Fruit fly (Drosophila melanogaster) Kc167 (cell line): ENCODE data around the gene mwh.
"Not testable (repeated sequence)": the region's sequence is repeated elsewhere in the genome, so short reads cannot be mapped to it uniquely, and the experiment has no call there.

Source experiments
- Myc ChIP-seq: fragments of >200 bp; optimal IDR thresholded peaks from 2 replicates; lab custom pipeline; 2017; ENCODE audit warnings: missing external identifiers
- Sin3A ChIP-seq: fragments of >200 bp; optimal IDR thresholded peaks from 2 replicates; lab custom pipeline; 2018; ENCODE audit warnings: missing external identifiers
- h ChIP-seq: fragments of >200 bp; optimal IDR thresholded peaks from 3 replicates; lab custom pipeline; 2018; ENCODE audit warnings: missing external identifiers
- insv ChIP-seq: fragments of >200 bp; optimal IDR thresholded peaks from 3 replicates; lab custom pipeline; 2018; ENCODE audit warnings: missing external identifiers
- psq ChIP-seq: fragments of >200 bp; optimal IDR thresholded peaks from 2 replicates; lab custom pipeline; 2017; ENCODE audit warnings: missing external identifiers
- ttk ChIP-seq: sonication (Bioruptor generic); optimal IDR thresholded peaks from 2 replicates; lab custom pipeline; 2017; ENCODE audit warnings: missing external identifiers

Gene mwh

DNA sequence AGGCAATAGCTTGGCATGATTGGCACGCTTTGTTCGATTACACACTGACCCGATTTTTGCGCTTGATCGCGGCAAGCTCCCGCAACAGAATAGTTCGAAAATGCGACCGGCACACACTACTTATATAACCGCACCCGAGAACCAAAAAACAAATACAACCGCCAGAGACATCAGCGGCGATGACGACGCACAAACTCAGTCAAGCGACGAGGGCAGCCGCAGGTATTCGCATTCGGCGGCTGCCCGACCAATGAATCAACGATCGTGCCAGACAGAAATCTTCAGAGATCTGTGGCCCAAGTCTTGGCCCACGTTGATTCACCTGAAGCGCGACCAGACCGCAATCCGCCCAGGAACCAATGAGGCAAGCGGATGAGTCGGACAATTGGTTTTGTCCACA lies 37.6 kb downstream of the mwh start, which contains the start of gene CG9192:
Gene CG9192 (minus strand): TSS at position 101 of the 400 bp plus-strand sequence.
- no peak for TF ChIP-seq ttk (lab: Kevin White, UChicago)
- no peak for TF ChIP-seq Sin3A (lab: Kevin White, UChicago)
- TF ChIP-seq psq: no peak

DNA sequence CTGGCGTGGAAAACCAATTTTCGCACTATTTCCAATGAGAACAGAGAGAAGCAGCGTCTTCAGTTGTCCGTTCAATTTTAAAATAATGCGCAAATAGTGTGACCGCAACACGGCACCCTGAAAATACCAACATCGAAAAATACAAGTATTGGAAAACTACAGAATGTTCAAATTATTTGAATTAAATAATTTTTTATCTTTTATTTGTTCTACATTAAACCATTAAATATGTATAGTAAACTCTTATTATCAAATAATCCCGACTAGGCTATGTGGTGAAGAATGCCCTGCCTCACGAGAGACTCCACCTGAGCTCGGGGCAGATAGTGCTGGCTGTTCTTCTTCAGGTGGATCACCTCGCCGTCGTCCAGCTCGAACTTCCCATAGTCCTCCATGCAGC lies 45.2 kb downstream of the mwh start, which contains the start of gene Klp61F:
Gene Klp61F (minus strand): TSS at position 101 of the 400 bp plus-strand sequence.
- not testable (repeated sequence) for TF ChIP-seq Sin3A, ttk, h (lab: Kevin White, UChicago)

DNA sequence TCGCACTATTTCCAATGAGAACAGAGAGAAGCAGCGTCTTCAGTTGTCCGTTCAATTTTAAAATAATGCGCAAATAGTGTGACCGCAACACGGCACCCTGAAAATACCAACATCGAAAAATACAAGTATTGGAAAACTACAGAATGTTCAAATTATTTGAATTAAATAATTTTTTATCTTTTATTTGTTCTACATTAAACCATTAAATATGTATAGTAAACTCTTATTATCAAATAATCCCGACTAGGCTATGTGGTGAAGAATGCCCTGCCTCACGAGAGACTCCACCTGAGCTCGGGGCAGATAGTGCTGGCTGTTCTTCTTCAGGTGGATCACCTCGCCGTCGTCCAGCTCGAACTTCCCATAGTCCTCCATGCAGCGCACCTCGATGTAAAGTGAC lies 46.2 kb downstream of the mwh start, which contains the start of gene CG32318:
Gene CG32318 (minus strand): TSS at position 101 of the 400 bp plus-strand sequence.
- TF ChIP-seq h, Myc, Sin3A (lab: Kevin White, UChicago): not testable (repeated sequence)

DNA sequence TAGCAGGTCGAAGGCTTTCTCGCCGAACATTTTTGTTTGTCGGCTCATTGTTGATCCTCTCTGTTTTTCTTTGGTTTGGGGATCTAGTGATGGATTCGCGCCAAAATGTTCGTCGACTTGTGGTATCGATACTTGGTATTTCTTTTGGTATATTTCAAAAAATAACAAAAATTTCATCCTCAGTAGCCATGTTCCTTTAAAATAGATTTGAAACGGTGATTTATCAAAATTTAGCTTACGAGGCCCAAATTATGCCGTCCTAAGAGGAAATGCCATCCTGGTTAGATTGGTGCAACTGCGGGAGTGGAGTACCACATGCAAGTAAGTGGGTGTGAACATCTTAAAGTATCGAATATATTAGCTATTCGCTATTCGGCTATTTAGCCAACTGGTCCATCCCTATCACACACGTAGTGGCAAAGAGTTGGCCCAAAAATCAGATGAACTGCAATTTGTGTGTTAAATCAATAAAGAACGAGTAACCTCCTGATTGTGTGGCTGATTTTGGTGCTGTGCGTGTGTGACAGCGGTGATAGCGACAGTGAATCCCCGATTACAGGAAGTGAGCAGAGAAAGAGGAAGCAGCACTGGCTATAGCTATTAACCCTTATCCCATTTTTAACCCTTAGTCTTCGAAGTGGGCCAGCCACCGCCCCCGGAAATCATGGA lies 47.2 kb downstream of the mwh start, which contains the start of the genes Psf1 and Sac1:
Gene Psf1 (minus strand): TSS at position 51 of the 669 bp plus-strand sequence.
Gene Sac1 (plus strand): TSS at position 191 of the 669 bp plus-strand sequence.
- TF ChIP-seq insv (lab: Kevin White, UChicago) (no peak), psq (no peak)

DNA sequence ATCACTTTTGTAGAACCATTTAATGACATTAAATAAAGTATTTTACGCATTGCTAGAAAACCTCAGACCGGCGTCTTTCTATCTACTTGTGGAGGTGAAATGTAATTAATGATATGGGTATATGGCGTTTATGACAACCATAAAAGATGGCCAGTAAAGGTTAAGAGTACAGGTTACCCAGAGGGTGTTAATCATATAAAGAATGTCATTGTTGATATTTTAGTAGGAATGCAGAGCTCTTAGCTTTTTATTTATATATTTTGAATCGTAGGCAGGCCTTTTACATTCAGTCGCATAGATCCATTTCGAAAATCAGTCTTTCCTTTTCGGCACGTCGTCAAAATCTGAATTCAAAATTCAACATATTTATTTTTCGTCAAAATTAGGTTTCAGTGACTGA lies 49.8 kb downstream of the mwh start, which contains the start of gene Bfc:
Gene Bfc (plus strand): TSS at position 301 of the 400 bp plus-strand sequence.
- no peak for TF ChIP-seq ttk (lab: Kevin White, UChicago)
- TF ChIP-seq h (lab: Kevin White, UChicago): no peak

DNA sequence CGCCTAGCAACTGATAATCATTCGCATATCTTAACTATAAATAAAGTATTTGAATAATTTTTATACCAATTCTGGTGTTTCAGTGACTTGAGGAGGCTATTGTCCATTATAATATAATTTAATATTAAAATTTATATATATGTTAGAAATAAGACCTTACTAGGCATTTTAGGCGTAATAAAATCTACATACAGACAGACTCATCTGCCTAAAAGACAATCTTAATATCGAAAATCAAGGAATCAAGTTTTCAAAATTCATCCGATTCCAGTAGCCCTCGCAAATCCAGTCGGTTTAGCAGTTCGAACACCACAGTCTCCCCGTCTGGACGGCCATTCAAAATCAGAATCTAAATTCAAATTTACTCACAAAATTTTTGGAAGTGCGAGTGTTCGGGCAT lies 51.1 kb downstream of the mwh start, which contains the start of the genes CG9130 and CG9133:
Gene CG9130 (plus strand): TSS at position 301 of the 400 bp plus-strand sequence.
Gene CG9133 (plus strand): TSS at position 301 of the 400 bp plus-strand sequence.
- TF ChIP-seq insv (lab: Kevin White, UChicago) (no peak), psq (no peak), h (lab: Kevin White, UChicago) (no peak), Sin3A (lab: Kevin White, UChicago) (no peak), Myc (lab: Kevin White, UChicago) (no peak), ttk (lab: Kevin White, UChicago) (no peak)

DNA sequence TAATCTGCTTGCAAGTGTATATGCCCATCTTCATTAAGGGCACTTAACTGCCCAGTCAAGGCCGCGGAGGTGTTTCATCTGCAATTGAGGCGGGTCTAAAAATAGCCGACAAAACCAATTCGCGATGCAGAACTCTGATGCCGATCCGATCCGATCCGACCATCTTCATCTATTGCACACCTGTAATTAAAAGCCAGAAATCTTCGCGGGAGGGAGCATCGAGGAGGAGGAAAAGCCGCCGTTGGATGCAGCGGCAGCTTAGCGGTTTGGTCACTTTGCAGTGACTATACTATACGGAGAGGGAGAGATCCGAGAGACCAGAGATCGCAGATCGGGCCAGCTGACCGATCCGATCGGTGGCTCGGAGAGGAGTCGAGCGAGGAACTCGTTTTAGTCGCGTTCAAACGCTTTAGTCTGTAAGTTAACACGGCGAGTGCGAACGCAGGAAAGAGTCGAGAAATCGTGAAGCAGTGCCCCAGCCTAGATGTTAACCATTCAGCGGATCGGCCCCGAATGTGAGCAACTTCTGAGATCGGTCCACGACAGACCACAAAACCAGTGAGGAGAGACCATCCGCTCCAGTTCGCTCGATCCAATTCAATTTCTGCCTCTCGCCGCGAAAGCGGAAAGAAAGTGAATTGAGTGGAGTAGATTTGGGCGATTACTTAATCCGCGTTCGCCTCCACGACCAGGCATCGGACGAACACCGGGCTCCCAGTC lies 55.6 kb downstream of the mwh start, which contains the start of gene tfc:
Gene tfc (plus strand): TSS at position 389 of the 720 bp plus-strand sequence.
- TF ChIP-seq Myc (lab: Kevin White, UChicago) (no peak), ttk (lab: Kevin White, UChicago) (no peak), psq (no peak)

DNA sequence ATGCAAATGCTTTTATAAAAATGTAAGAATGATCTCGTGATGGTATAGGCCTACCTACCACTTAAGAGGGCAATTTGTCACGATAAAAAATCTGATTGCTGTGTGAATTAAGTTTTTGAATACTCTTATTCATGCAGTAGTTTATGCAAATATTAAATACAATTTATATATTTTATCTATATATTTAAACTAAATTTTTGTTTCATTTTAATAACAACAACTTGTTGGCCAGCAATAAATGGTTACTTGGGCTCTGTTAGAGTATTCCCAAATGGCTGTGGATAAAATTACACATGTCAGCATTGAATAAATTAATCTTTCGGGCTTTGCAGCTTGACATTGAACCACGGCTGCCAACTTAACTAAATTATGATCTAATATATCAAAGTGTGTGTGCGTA lies 58.0 kb downstream of the mwh start:
- TF ChIP-seq insv (lab: Kevin White, UChicago) (no peak), ttk (lab: Kevin White, UChicago) (no peak), Sin3A (lab: Kevin White, UChicago) (no peak), psq (no peak), h (lab: Kevin White, UChicago) (no peak), Myc (lab: Kevin White, UChicago) (no peak)

DNA sequence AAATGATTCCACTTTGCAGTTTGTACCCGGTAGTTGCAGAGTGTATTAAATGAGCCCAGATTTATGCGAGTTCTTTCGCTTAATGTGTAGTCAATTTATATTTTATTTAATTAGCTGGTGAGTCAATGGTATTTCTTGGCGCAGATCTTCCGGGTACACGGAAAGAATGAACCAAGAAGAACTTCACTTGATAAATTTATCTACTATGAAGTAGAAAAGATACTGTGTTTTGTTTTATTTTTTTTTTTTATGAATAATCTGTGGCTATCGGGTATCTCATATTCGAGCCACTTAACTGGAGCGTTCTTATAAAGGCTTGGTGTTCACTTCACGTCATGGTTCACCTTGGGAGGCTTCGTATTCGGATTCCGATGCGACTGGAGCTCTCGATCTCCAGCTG lies 64.4 kb downstream of the mwh start:
- no peak for TF ChIP-seq h (lab: Kevin White, UChicago)
- TF ChIP-seq insv (lab: Kevin White, UChicago): no peak
- TF ChIP-seq ttk (lab: Kevin White, UChicago): no peak

DNA sequence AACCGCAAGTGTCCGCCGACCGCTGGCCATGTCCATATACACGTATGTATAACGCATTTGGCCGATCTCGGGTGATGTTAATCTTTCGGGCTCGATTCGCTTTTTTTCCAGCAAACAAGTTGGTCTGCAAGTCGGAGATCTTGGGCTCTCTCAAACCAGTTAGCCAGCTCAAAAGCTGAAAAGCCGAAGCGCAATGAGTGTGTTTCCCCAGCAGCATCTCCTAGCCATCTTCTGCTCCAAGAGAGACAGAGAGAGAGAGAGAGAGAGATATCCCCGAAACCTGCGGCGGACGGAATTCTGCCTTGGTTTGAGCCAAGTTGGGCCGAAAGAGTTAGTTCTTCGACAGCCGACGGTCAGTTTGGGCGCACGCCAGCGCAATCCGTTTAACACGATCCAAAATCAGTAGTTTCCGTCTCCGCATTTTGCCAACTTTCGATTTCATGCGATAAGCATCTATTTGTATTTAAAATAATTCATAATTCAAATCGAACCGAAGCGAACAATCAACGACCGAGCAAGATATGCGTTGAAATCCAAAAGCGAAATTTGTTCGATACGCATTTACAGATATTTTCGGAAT lies 64.9 kb downstream of the mwh start:
- no peak for TF ChIP-seq ttk (lab: Kevin White, UChicago)

DNA sequence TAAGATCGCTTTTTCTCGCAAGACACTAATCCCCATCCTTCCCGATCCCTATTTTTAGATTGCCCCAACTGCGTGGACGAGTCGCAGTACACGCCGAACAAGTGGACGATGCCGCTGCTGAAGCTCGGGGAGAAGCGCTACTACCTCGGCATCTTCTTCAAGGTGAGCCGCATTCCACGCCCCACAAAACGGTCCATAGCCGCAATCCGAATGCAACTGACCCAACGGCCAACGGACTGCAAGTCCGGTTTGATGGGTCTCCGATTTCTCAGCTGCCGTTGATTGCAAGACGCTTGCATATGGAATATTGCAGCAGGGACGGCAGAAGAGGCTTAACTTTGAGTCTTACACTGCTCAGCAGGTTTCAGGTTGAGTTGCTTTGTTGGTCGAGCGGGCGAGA lies 68.4 kb downstream of the mwh start:
- TF ChIP-seq h (lab: Kevin White, UChicago): no peak
- no peak for TF ChIP-seq Myc (lab: Kevin White, UChicago)
- TF ChIP-seq ttk (lab: Kevin White, UChicago): no peak
- TF ChIP-seq psq: no peak
- TF ChIP-seq insv (lab: Kevin White, UChicago): no peak
- TF ChIP-seq Sin3A (lab: Kevin White, UChicago): no peak

DNA sequence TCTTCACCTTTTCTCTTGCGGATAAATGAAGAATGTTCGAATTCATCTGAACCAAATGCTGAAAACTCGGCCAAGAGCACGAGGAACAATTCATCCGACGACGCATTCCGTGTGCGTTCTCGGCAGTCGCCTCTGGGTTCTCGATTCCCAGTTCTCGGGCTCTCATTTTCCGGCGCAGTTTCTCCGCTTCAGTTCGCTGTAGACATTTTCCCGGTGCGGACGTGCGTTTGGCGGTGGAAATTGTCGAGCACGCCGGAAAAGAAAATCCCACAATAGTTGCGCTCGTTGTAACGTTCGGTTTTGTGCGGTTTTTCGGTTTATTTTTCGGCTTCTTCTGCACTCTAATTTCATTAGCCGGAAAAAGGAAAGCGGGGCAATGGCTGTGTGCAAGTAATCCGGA lies 75.2 kb downstream of the mwh start, which contains the start of gene CG32333:
Gene CG32333 (plus strand): TSS at position 190 of the 400 bp plus-strand sequence.
- TF ChIP-seq psq (no peak), h (lab: Kevin White, UChicago) (no peak), Sin3A (lab: Kevin White, UChicago) (no peak), insv (lab: Kevin White, UChicago) (no peak), Myc (lab: Kevin White, UChicago) (no peak), ttk (lab: Kevin White, UChicago) (no peak)
